Fruit fly (Drosophila melanogaster): Measurements from ENCODE around the gene CG9702.

- TF ChIP-seq Rel (GFP tag; optimal IDR thresholded peaks at IDR 0.05): no peak
- TF ChIP-seq Rel (tag; optimal IDR thresholded peaks at IDR 0.05): no peak
- TF ChIP-seq usp (GFP tag; optimal IDR thresholded peaks at IDR 0.05): no peak
- TF ChIP-seq CrebA (GFP tag; optimal IDR thresholded peaks at IDR 0.05; ENCODE audit: borderline replicate concordance): no peak
- no peak for TF ChIP-seq jim (GFP tag; optimal IDR thresholded peaks at IDR 0.05)
- no peak for TF ChIP-seq fru (GFP tag; optimal IDR thresholded peaks at IDR 0.05)
These were observed 48.0 kb upstream of the CG9702 start for dm6 chr3R:30531129-30531708.
